Fruit fly (Drosophila melanogaster): ENCODE data around the gene CAH6.
A peak's percentile ranks its signal among the peaks of the same experiment; 100 is the strongest.

Gene CAH6

DNA sequence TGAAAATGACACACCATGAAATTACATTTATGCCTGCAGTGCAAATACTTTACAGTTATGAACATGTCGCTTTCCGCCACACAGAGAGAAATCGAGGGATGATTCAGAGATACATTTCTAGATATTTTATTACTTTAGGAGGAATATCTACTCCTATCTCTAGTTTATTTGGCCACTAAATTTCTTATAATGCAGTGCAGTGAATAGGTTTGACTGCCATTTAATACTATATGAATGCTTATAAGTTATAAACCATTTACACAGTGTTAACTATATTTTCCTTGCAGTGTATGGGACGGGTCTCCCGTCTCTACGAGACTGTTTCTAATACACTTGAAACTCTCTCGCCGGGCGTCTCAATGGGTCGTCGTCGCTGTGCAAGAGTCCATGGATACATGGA is 32.8 kb downstream of the CAH6 start (continued):
- TF ChIP-seq Eip93F (GFP tag; optimal IDR thresholded peaks at IDR 0.05) (no peak), CG7368 (GFP tag; optimal IDR thresholded peaks at IDR 0.05) (no peak), OdsH (GFP tag; optimal IDR thresholded peaks at IDR 0.05) (no peak), Blimp-1 (GFP tag; optimal IDR thresholded peaks at IDR 0.05) (no peak), CG10631 (GFP tag; optimal IDR thresholded peaks at IDR 0.05) (no peak), salr (GFP tag; optimal IDR thresholded peaks at IDR 0.05) (peak in 1 of 2 experiments; percentile 40), Hr38 (GFP tag; optimal IDR thresholded peaks at IDR 0.05) (no peak), Hr4 (GFP tag; optimal IDR thresholded peaks at IDR 0.05) (peak; percentile 42), Sox15 (GFP tag; optimal IDR thresholded peaks at IDR 0.05) (no peak), Hr39 (GFP tag; optimal IDR thresholded peaks at IDR 0.05) (no peak), CG11902 (GFP tag; optimal IDR thresholded peaks at IDR 0.05) (no peak), CG6854 (GFP tag; optimal IDR thresholded peaks at IDR 0.05) (no peak), pdm3 (GFP tag; optimal IDR thresholded peaks at IDR 0.05) (peak; percentile 20), Eip78C (GFP tag) (peak; percentile 60), CG31627 (GFP tag; optimal IDR thresholded peaks at IDR 0.05) (no peak), CG10669 (GFP tag; optimal IDR thresholded peaks at IDR 0.05) (no peak), esn (GFP tag; optimal IDR thresholded peaks at IDR 0.05) (no peak), achi (GFP tag; optimal IDR thresholded peaks at IDR 0.05) (no peak), CG6276 (GFP tag; optimal IDR thresholded peaks at IDR 0.05) (peak; percentile 34), Smox (GFP tag; optimal IDR thresholded peaks at IDR 0.05) (no peak), fd85E (GFP tag; optimal IDR thresholded peaks at IDR 0.05) (no peak), CG6808 (GFP tag; optimal IDR thresholded peaks at IDR 0.05) (no peak), CG4318 (GFP tag; optimal IDR thresholded peaks at IDR 0.05) (peak; percentile 12), CG3032 (tag; optimal IDR thresholded peaks at IDR 0.05) (peak; percentile 5)

DNA sequence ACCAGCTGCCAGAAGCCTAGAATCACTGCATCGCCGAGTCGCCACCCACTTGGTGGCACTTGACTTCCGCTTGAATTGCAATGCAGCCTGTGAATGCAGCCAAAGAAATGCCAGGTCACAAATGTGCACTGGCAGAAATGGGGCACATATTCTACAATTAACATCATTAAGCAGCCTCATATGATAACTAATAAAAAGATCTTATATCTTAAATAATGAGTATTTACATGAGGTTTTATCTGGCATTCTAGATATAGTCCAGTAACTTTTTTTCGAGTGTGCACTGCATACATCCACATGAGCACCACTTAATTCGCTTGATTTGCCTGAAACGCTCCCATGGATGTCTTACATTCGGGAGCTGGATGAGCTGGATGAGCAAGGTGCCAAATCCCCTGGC is 38.3 kb downstream of the CAH6 start:
- peak; percentile 39 for TF ChIP-seq Eip75B (GFP tag; optimal IDR thresholded peaks at IDR 0.05)
- no peak for TF ChIP-seq Eip78C (GFP tag)
- peak; percentile 50 for TF ChIP-seq cyc (GFP tag; optimal IDR thresholded peaks at IDR 0.05)
- TF ChIP-seq CG31627 (GFP tag; optimal IDR thresholded peaks at IDR 0.05): peak; percentile 49
- peak; percentile 65 for TF ChIP-seq Hr4 (GFP tag; optimal IDR thresholded peaks at IDR 0.05)
- TF ChIP-seq CG8319 (GFP tag; optimal IDR thresholded peaks at IDR 0.05): peak; percentile 1
- peak; percentile 41 for TF ChIP-seq CG3032 (tag; optimal IDR thresholded peaks at IDR 0.05)
- TF ChIP-seq Sox15 (GFP tag; optimal IDR thresholded peaks at IDR 0.05): peak; percentile 5
- peak; percentile 30 for TF ChIP-seq CG6276 (GFP tag; optimal IDR thresholded peaks at IDR 0.05)
- TF ChIP-seq CG11902 (GFP tag; optimal IDR thresholded peaks at IDR 0.05): peak; percentile 14
- TF ChIP-seq CG32006 (GFP tag; optimal IDR thresholded peaks at IDR 0.05): peak; percentile 67
- peak; percentile 10 for TF ChIP-seq fd59A (GFP tag; optimal IDR thresholded peaks at IDR 0.05)
- no peak for TF ChIP-seq Eip93F (GFP tag; optimal IDR thresholded peaks at IDR 0.05)
- peak; percentile 69 for TF ChIP-seq CG8119 (GFP tag; IDR thresholded peaks at IDR 0.05)
- TF ChIP-seq Hr39 (GFP tag; optimal IDR thresholded peaks at IDR 0.05): peak; percentile 49
- TF ChIP-seq CG1621 (tag; optimal IDR thresholded peaks at IDR 0.05): peak; percentile 4
- no peak for TF ChIP-seq Lpt (GFP tag; optimal IDR thresholded peaks at IDR 0.05)
- TF ChIP-seq CG11294 (GFP tag; IDR thresholded peaks at IDR 0.05): peak; percentile 13; the same call in 1 of the 2 replicates
- peak; percentile 39 for TF ChIP-seq CG6808 (GFP tag; optimal IDR thresholded peaks at IDR 0.05)
- no peak for TF ChIP-seq Ets21C (GFP tag; optimal IDR thresholded peaks at IDR 0.05)
- TF ChIP-seq Sox102F (GFP tag; optimal IDR thresholded peaks at IDR 0.05): peak; percentile 49
- peak; percentile 72 for TF ChIP-seq svp (GFP tag)
- peak; percentile 14 to 32 for TF ChIP-seq salr (GFP tag; optimal IDR thresholded peaks at IDR 0.05)
- TF ChIP-seq CG6792 (GFP tag; optimal IDR thresholded peaks at IDR 0.05): peak; percentile 28
- TF ChIP-seq OdsH (GFP tag; optimal IDR thresholded peaks at IDR 0.05): peak; percentile 64
- TF ChIP-seq CG11762 (GFP tag; optimal IDR thresholded peaks at IDR 0.05; ENCODE audit: insufficient read depth): peak; percentile 60
- TF ChIP-seq fkh (GFP tag; optimal IDR thresholded peaks at IDR 0.05): no peak
- peak; percentile 65 for TF ChIP-seq CG3919 (GFP tag; optimal IDR thresholded peaks at IDR 0.05)
- TF ChIP-seq net (GFP tag; optimal IDR thresholded peaks at IDR 0.05): peak; percentile 46
- TF ChIP-seq eg (GFP tag; IDR thresholded peaks at IDR 0.05): peak; percentile 65; the same call in 2 of the 3 replicates
- peak; percentile 63 for TF ChIP-seq Sox14 (GFP tag; optimal IDR thresholded peaks at IDR 0.05)
- peak; percentile 24 for TF ChIP-seq CG8632 (GFP tag; optimal IDR thresholded peaks at IDR 0.05)
- TF ChIP-seq ss (GFP tag; optimal IDR thresholded peaks at IDR 0.05): no peak
- TF ChIP-seq CG6163 (GFP tag; IDR thresholded peaks at IDR 0.05): peak; percentile 51; the same call in 1 of the 3 replicates
- TF ChIP-seq CG10669 (GFP tag; optimal IDR thresholded peaks at IDR 0.05): peak; percentile 39
- peak; percentile 31 for TF ChIP-seq topi (GFP tag; optimal IDR thresholded peaks at IDR 0.05)
- TF ChIP-seq Ets96B (tag; optimal IDR thresholded peaks at IDR 0.05): peak; percentile 58
- peak; percentile 29 for TF ChIP-seq CG7368 (GFP tag; optimal IDR thresholded peaks at IDR 0.05)
- TF ChIP-seq Hr38 (GFP tag; optimal IDR thresholded peaks at IDR 0.05): no peak
- no peak for TF ChIP-seq CG16779 (tag; optimal IDR thresholded peaks at IDR 0.05)
